Worm (Caenorhabditis elegans) whole organism, L1 larva: ENCODE measurements around the gene sox-2.

Experiments
- hlh-17 ChIP-seq: fragments of 200-800 bp; sonication (Bioruptor generic); optimal IDR thresholded peaks from 2 replicates; lab custom pipeline; 2018; ENCODE audit warnings: missing genetic modification characterization, mild to moderate bottlenecking, missing compliant biosample characterization, moderate library complexity, borderline replicate concordance
- snpc-4 ChIP-seq: fragments of 150-350 bp; optimal IDR thresholded peaks from 2 replicates; lab custom pipeline; 2014; ENCODE audit warnings: missing biosample characterization, missing genetic modification characterization
- sup-37 ChIP-seq: fragments of 200-800 bp; sonication (Bioruptor generic); optimal IDR thresholded peaks from 2 replicates; lab custom pipeline; 2018; ENCODE audit warnings: mild to moderate bottlenecking, missing genetic modification characterization, missing compliant biosample characterization

ce11 chrX:7478948-7479347 lies 15.4 kb upstream of the sox-2 start, which contains the start of gene mek-1:
- TF ChIP-seq sup-37 (GFP tag; lab: Kevin White, UChicago) (no peak), hlh-17 (GFP tag; lab: Kevin White, UChicago) (no peak), snpc-4 (tag; lab: Kevin White, UChicago) (no peak)
